Fruit fly (Drosophila melanogaster) whole organism, embryonic: ENCODE data around the gene MBD-like.

Experiments
- Aef1 ChIP-seq: fragments of 200-800 bp; sonication (Bioruptor generic); IDR thresholded peaks from 3 replicates; pipeline ENCODE4 v1.3.6; 2022; ENCODE audit warnings: missing biosample characterization, missing genetic modification characterization
- Awh ChIP-seq: fragments of 200-800 bp; sonication (Bioruptor generic); IDR thresholded peaks from 2 replicates; pipeline ENCODE4, ENCODE4 v1.3.6; 2022; ENCODE audit warnings: missing biosample characterization, missing genetic modification characterization
- Bteb2 ChIP-seq: fragments of 200-800 bp; sonication (Bioruptor generic); optimal IDR thresholded peaks from 2 replicates; lab custom pipeline; 2016; ENCODE audit warnings: missing biosample characterization, missing genetic modification characterization
- CG1024 ChIP-seq: fragments of 200-800 bp; sonication (Bioruptor generic); IDR thresholded peaks from 2 replicates; pipeline ENCODE4 v1.3.6; 2022; ENCODE audit warnings: missing biosample characterization, missing genetic modification characterization
- CG10321 ChIP-seq: fragments of 200-800 bp; sonication (Bioruptor generic); IDR thresholded peaks from 2 replicates; pipeline ENCODE4 v1.3.6; 2022; ENCODE audit warnings: missing biosample characterization, missing genetic modification characterization
- CG10654 ChIP-seq: fragments of 200-800 bp; sonication (Bioruptor generic); optimal IDR thresholded peaks from 2 replicates; lab custom pipeline; 2016; ENCODE audit warnings: missing biosample characterization, missing genetic modification characterization
- CG11093 ChIP-seq: fragments of 200-800 bp; sonication (Bioruptor generic); IDR thresholded peaks from 3 replicates; pipeline ENCODE4 v1.3.6; 2022; ENCODE audit warnings: missing biosample characterization, missing genetic modification characterization
- CG12391 ChIP-seq: fragments of 200-800 bp; sonication (Bioruptor generic); optimal IDR thresholded peaks from 3 replicates; lab custom pipeline; 2018; ENCODE audit warnings: missing biosample characterization, mild to moderate bottlenecking, missing genetic modification characterization, moderate library complexity
- CG12942 ChIP-seq: fragments of 200-800 bp; sonication (Bioruptor generic); optimal IDR thresholded peaks from 3 replicates; lab custom pipeline; 2016; ENCODE audit warnings: missing biosample characterization, missing genetic modification characterization
- CG13624 ChIP-seq: fragments of 200-800 bp; sonication (Bioruptor generic); optimal IDR thresholded peaks from 2 replicates; lab custom pipeline; 2016; ENCODE audit warnings: missing biosample characterization, missing genetic modification characterization
- CG15073 ChIP-seq: fragments of 200-800 bp; sonication (Bioruptor generic); optimal IDR thresholded peaks from 2 replicates; lab custom pipeline; 2016; ENCODE audit warnings: missing biosample characterization, missing genetic modification characterization
- CG15696 ChIP-seq: fragments of 200-800 bp; sonication (Bioruptor generic); optimal IDR thresholded peaks from 2 replicates; lab custom pipeline; 2019; ENCODE audit warnings: missing biosample characterization, mild to moderate bottlenecking, missing genetic modification characterization, moderate library complexity
- CG17328 ChIP-seq: fragments of 200-800 bp; sonication (Bioruptor generic); IDR thresholded peaks from 2 replicates; pipeline ENCODE4 v1.3.6; 2022; ENCODE audit warnings: missing biosample characterization, missing genetic modification characterization
- CG17359 ChIP-seq: fragments of 200-800 bp; sonication (Bioruptor generic); optimal IDR thresholded peaks from 3 replicates; lab custom pipeline; 2018; ENCODE audit warnings: missing biosample characterization, mild to moderate bottlenecking, missing genetic modification characterization, moderate library complexity
- CG18476 ChIP-seq: fragments of 200-800 bp; sonication (Bioruptor generic); optimal IDR thresholded peaks from 2 replicates; lab custom pipeline; 2016; ENCODE audit warnings: missing biosample characterization, mild to moderate bottlenecking, missing genetic modification characterization
- CG18764 ChIP-seq: fragments of 200-800 bp; sonication (Bioruptor generic); optimal IDR thresholded peaks from 3 replicates; lab custom pipeline; 2016; ENCODE audit warnings: missing biosample characterization, missing genetic modification characterization
- CG30403 ChIP-seq: fragments of 200-800 bp; sonication (Bioruptor generic); optimal IDR thresholded peaks from 3 replicates; lab custom pipeline; 2016; ENCODE audit warnings: missing biosample characterization, missing genetic modification characterization
- CG31224 ChIP-seq: fragments of 200-800 bp; sonication (Bioruptor generic); IDR thresholded peaks from 2 replicates; pipeline ENCODE4 v1.3.6; 2022; ENCODE audit warnings: missing biosample characterization, missing genetic modification characterization
- CG34376 ChIP-seq: fragments of 200-800 bp; sonication (Bioruptor generic); optimal IDR thresholded peaks from 2 replicates; lab custom pipeline; 2018; ENCODE audit warnings: missing biosample characterization, mild to moderate bottlenecking, missing genetic modification characterization
- CG42726 ChIP-seq: fragments of 200-800 bp; sonication (Bioruptor generic); IDR thresholded peaks from 2 replicates; pipeline ENCODE4 v1.3.6; 2022; ENCODE audit warnings: missing biosample characterization, missing genetic modification characterization; ENCODE audit not compliant: partially characterized antibody
- CG4730 ChIP-seq: fragments of 200-800 bp; sonication (Bioruptor generic); IDR thresholded peaks from 2 replicates; pipeline ENCODE4 v1.3.6; 2022; ENCODE audit warnings: missing biosample characterization, missing genetic modification characterization
- CG4854 ChIP-seq: fragments of 200-800 bp; sonication (Bioruptor generic); optimal IDR thresholded peaks from 2 replicates; lab custom pipeline; 2016; ENCODE audit warnings: missing biosample characterization, missing genetic modification characterization, inconsistent platforms
- CG6175 ChIP-seq: fragments of 200-800 bp; sonication (Bioruptor generic); IDR thresholded peaks from 3 replicates; pipeline ENCODE4 v1.3.6; 2022; ENCODE audit warnings: missing biosample characterization, missing genetic modification characterization
- CG6272 ChIP-seq: fragments of 200-800 bp; sonication (Bioruptor generic); IDR thresholded peaks from 2 replicates; pipeline ENCODE4 v1.3.6; 2022; ENCODE audit warnings: missing biosample characterization, missing genetic modification characterization
- CG6854 ChIP-seq: fragments of 200-800 bp; sonication (Bioruptor generic); optimal IDR thresholded peaks from 3 replicates; lab custom pipeline; 2017; ENCODE audit warnings: missing biosample characterization, mild to moderate bottlenecking, missing genetic modification characterization
- CG7786 ChIP-seq: fragments of 200-800 bp; sonication (Bioruptor generic); optimal IDR thresholded peaks from 2 replicates; lab custom pipeline; 2016; ENCODE audit warnings: missing biosample characterization, missing genetic modification characterization
- CG8388 ChIP-seq: fragments of 200-800 bp; sonication (Bioruptor generic); optimal IDR thresholded peaks from 2 replicates; lab custom pipeline; 2019; ENCODE audit warnings: missing biosample characterization, mild to moderate bottlenecking, missing genetic modification characterization, moderate library complexity
- CG9727 ChIP-seq: fragments of 200-800 bp; sonication (Bioruptor generic); optimal IDR thresholded peaks from 3 replicates; lab custom pipeline; 2017; ENCODE audit warnings: missing biosample characterization, mild to moderate bottlenecking, missing genetic modification characterization
- Dip2 ChIP-seq: fragments of 200-800 bp; sonication (Bioruptor generic); IDR thresholded peaks from 2 replicates; pipeline ENCODE4 v1.3.6; 2022; ENCODE audit warnings: missing biosample characterization, missing genetic modification characterization
- Ets65A ChIP-seq: fragments of 200-800 bp; sonication (Bioruptor generic); peaks from one replicate; lab custom pipeline; 2016; ENCODE audit warnings: missing biosample characterization, missing genetic modification characterization
- Ets97D ChIP-seq: fragments of 200-800 bp; sonication (Bioruptor generic); optimal IDR thresholded peaks from 3 replicates; lab custom pipeline; 2016; ENCODE audit warnings: missing biosample characterization, missing genetic modification characterization
- GATAe ChIP-seq: fragments of 200-800 bp; sonication (Bioruptor generic); conservative IDR thresholded peaks from 2 replicates; pipeline ENCODE4 v1.3.6; 2022; ENCODE audit warnings: missing biosample characterization, missing genetic modification characterization
- HLH3B ChIP-seq: fragments of 200-800 bp; sonication (Bioruptor generic); IDR thresholded peaks from 2 replicates; pipeline ENCODE4 v1.3.6; 2022; ENCODE audit warnings: missing biosample characterization, missing genetic modification characterization
- Meics ChIP-seq: fragments of 200-800 bp; sonication (Bioruptor generic); optimal IDR thresholded peaks from 2 replicates; lab custom pipeline; 2017; ENCODE audit warnings: missing biosample characterization, mild to moderate bottlenecking, missing genetic modification characterization
- Myb ChIP-seq: fragments of 200-800 bp; sonication (Bioruptor generic); optimal IDR thresholded peaks from 2 replicates; lab custom pipeline; 2016; ENCODE audit warnings: missing biosample characterization, missing genetic modification characterization
- Ptx1 ChIP-seq: fragments of 200-800 bp; sonication (Bioruptor generic); IDR thresholded peaks from 2 replicates; pipeline ENCODE4 v1.3.6; 2022; ENCODE audit warnings: missing biosample characterization, missing genetic modification characterization
- Rfx ChIP-seq: fragments of 200-800 bp; sonication (Bioruptor generic); IDR thresholded peaks from 2 replicates; pipeline ENCODE4 v1.3.6; 2022; ENCODE audit warnings: missing biosample characterization, missing genetic modification characterization
- Rx ChIP-seq: fragments of 200-800 bp; sonication (Bioruptor generic); IDR thresholded peaks from 2 replicates; pipeline ENCODE4 v1.3.6; 2022; ENCODE audit warnings: missing biosample characterization, missing genetic modification characterization
- Sry-β ChIP-seq: fragments of 200-800 bp; sonication (Bioruptor generic); optimal IDR thresholded peaks from 2 replicates; lab custom pipeline; 2018; ENCODE audit warnings: missing biosample characterization, mild to moderate bottlenecking, missing genetic modification characterization, moderate library complexity
- Ssrp ChIP-seq: fragments of 200-800 bp; sonication (Bioruptor generic); optimal IDR thresholded peaks from 2 replicates; lab custom pipeline; 2018; ENCODE audit warnings: missing biosample characterization, mild to moderate bottlenecking, missing genetic modification characterization, moderate library complexity
- Taf1 ChIP-seq: fragments of 200-800 bp; sonication (Bioruptor generic); IDR thresholded peaks from 2 replicates; pipeline ENCODE4 v1.3.6; 2022; ENCODE audit warnings: missing biosample characterization, missing genetic modification characterization
- Tbp ChIP-seq: fragments of >200 bp; optimal IDR thresholded peaks from 2 replicates; lab custom pipeline; 2018; ENCODE audit warnings: missing biosample characterization, missing genetic modification characterization
- ara ChIP-seq: fragments of 200-800 bp; sonication (Bioruptor generic); IDR thresholded peaks from 2 replicates; pipeline ENCODE4 v1.3.6; 2022; ENCODE audit warnings: missing biosample characterization, missing genetic modification characterization
- croc ChIP-seq: fragments of 200-800 bp; sonication (Bioruptor generic); conservative IDR thresholded peaks from 3 replicates; pipeline ENCODE4 v1.3.6; 2022; ENCODE audit warnings: missing biosample characterization, missing genetic modification characterization
- dan ChIP-seq: fragments of 200-800 bp; sonication (Bioruptor generic); IDR thresholded peaks from 2 replicates; pipeline ENCODE4 v1.3.6; 2022; ENCODE audit warnings: missing biosample characterization, missing genetic modification characterization
- hb ChIP-seq: fragments of 200-800 bp; sonication (Bioruptor generic); IDR thresholded peaks from 3 replicates; pipeline ENCODE4 v1.3.6; 2022; ENCODE audit warnings: missing biosample characterization, missing genetic modification characterization; ENCODE audit not compliant: partially characterized antibody
- ind ChIP-seq: fragments of 200-800 bp; sonication (Bioruptor generic); optimal IDR thresholded peaks from 3 replicates; lab custom pipeline; 2016; ENCODE audit warnings: missing biosample characterization, missing genetic modification characterization
- peb ChIP-seq: fragments of 200-800 bp; sonication (Bioruptor generic); IDR thresholded peaks from 2 replicates; pipeline ENCODE4 v1.3.6; 2022; ENCODE audit warnings: missing biosample characterization, missing genetic modification characterization
- sima ChIP-seq: fragments of 200-800 bp; sonication (Bioruptor generic); optimal IDR thresholded peaks from 2 replicates; lab custom pipeline; 2016; ENCODE audit warnings: missing biosample characterization, missing genetic modification characterization
- stwl ChIP-seq: fragments of 200-800 bp; sonication (Bioruptor generic); optimal IDR thresholded peaks from 3 replicates; lab custom pipeline; 2018; ENCODE audit warnings: missing biosample characterization, mild to moderate bottlenecking, missing genetic modification characterization, moderate library complexity
- vvl ChIP-seq: fragments of 200-800 bp; sonication (Bioruptor generic); IDR thresholded peaks from 2 replicates; pipeline ENCODE4 v1.3.6; 2022; ENCODE audit warnings: missing biosample characterization, missing genetic modification characterization

Gene MBD-like

DNA sequence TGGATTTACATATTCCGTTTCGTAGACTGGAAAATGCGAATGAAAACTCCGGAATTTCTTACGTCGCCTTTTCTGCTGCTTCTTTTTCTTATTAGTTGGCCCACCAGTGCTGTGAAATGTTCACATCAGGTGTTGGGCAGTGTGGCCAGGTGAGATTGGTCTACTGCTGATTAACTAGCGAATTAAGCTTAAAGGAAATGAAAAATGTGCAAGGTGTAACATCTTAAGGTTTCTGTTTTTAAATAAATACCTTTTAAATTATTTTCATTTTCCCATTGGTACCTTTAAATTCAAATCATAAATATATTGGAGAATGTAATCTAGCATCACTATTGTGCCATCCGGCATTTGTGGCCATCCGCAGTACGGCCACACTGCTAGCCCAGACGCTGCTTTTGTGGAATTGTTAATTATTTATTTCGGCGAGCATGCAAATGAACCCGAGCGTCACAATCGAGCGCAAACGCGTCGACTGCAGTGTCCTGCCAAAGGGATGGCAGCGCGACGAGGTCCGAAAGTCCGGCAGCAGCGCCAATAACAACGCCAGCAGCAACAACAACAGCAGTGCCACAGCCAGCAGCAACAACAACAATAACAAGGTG is at the start of gene MBD-like, which contains the start of gene AP-1mu (continued):
- no peak for TF ChIP-seq hb (GFP tag; lab: Robert Waterston, UW)
- TF ChIP-seq CG42726 (GFP tag; lab: Robert Waterston, UW): 0 out of 2 replicates have a peak, but pooled peaks have one; percentile 3
- TF ChIP-seq Ssrp (tag; lab: Kevin White, UChicago): peak; percentile 54
- TF ChIP-seq CG6175 (GFP tag; lab: Robert Waterston, UW): no peak
- TF ChIP-seq CG15696 (tag; lab: Kevin White, UChicago): peak; percentile 57
- TF ChIP-seq Meics: peak; percentile 48
- TF ChIP-seq CG17328: no peak
- TF ChIP-seq CG13624: peak; percentile 55
- TF ChIP-seq Awh: no peak
- peak; percentile 61 for TF ChIP-seq Ets97D (GFP tag; lab: Kevin White, UChicago)
- peak; percentile 58 for TF ChIP-seq CG4854
- peak; percentile 62 for TF ChIP-seq CG18476 (GFP tag; lab: Kevin White, UChicago)
- peak; percentile 40; the same call in 1 of the 2 replicates for TF ChIP-seq HLH3B
- TF ChIP-seq Sry-β (GFP tag; lab: Kevin White, UChicago): peak; percentile 76
- TF ChIP-seq Bteb2 (GFP tag; lab: Kevin White, UChicago): peak; percentile 52
- peak; percentile 60 for TF ChIP-seq CG7786 (GFP tag; lab: Kevin White, UChicago)
- TF ChIP-seq Myb: peak; percentile 48
- TF ChIP-seq CG34376 (GFP tag; lab: Kevin White, UChicago): peak; percentile 68
- peak; percentile 76 for TF ChIP-seq Rfx
- no peak for TF ChIP-seq CG15073 (GFP tag; lab: Kevin White, UChicago)
- peak; percentile 83 for TF ChIP-seq Ptx1 (GFP tag; lab: Robert Waterston, UW)
- TF ChIP-seq Rx (GFP tag; lab: Robert Waterston, UW): peak; percentile 7; the same call in 1 of the 2 replicates
- peak; percentile 73 for TF ChIP-seq stwl (tag; lab: Kevin White, UChicago)
- TF ChIP-seq sima (GFP tag; lab: Kevin White, UChicago): no peak
- peak; percentile 95 for TF ChIP-seq Ets65A
- TF ChIP-seq CG8388 (GFP tag; lab: Kevin White, UChicago): peak; percentile 27
- peak; percentile 49 for TF ChIP-seq CG31224
- TF ChIP-seq dan (GFP tag; lab: Robert Waterston, UW): 0 out of 2 replicates have a peak, but pooled peaks have one; percentile 16
- peak; percentile 52 for TF ChIP-seq Aef1 (GFP tag; lab: Robert Waterston, UW)
- TF ChIP-seq vvl (GFP tag; lab: Robert Waterston, UW): peak; percentile 75
- TF ChIP-seq Dip2 (GFP tag; lab: Robert Waterston, UW): no peak
- peak; percentile 9 for TF ChIP-seq CG10654 (GFP tag; lab: Kevin White, UChicago)
- peak; percentile 61 for TF ChIP-seq CG12942 (GFP tag; lab: Kevin White, UChicago)
- peak; percentile 72 for TF ChIP-seq CG9727 (GFP tag; lab: Kevin White, UChicago)
- TF ChIP-seq CG11093: peak; percentile 44; the same call in 1 of the 3 replicates
- TF ChIP-seq ara: no peak
- 0 out of 2 replicates have a peak, but pooled peaks have one; percentile 41 for TF ChIP-seq peb (GFP tag; lab: Robert Waterston, UW)
- peak; percentile 83 for TF ChIP-seq CG30403
- TF ChIP-seq croc (GFP tag; lab: Robert Waterston, UW): peak; percentile 25; the same call in 1 of the 3 replicates
- TF ChIP-seq CG6854: no peak
- TF ChIP-seq ind (GFP tag; lab: Kevin White, UChicago): peak; percentile 70
- TF ChIP-seq CG10321 (GFP tag; lab: Robert Waterston, UW): no peak
- peak; percentile 36 for TF ChIP-seq CG17359
- no peak for TF ChIP-seq CG1024 (GFP tag; lab: Robert Waterston, UW)
- TF ChIP-seq CG4730: peak; percentile 56
- TF ChIP-seq GATAe (GFP tag; lab: Robert Waterston, UW): peak; percentile 45; the same call in 1 of the 2 replicates
- TF ChIP-seq CG18764: peak; percentile 28
- TF ChIP-seq CG6272 (GFP tag; lab: Robert Waterston, UW): peak; percentile 61; the same call in 1 of the 2 replicates
- peak; percentile 79 for TF ChIP-seq CG12391 (tag; lab: Kevin White, UChicago)
- peak; percentile 48; the same call in 1 of the 2 replicates for TF ChIP-seq Taf1 (GFP tag; lab: Robert Waterston, UW)
- TF ChIP-seq Tbp (GFP tag; lab: Kevin White, UChicago): no peak
